Worm (Caenorhabditis elegans) whole organism, late embryonic: ENCODE measurements around the gene irld-47.

ENCODE experiments used
- C08G9.2 ChIP-seq: sonication (generic microtip); optimal IDR thresholded peaks from 2 replicates; lab custom pipeline; 2016; ENCODE audit warnings: mild to moderate bottlenecking, missing genetic modification characterization, moderate library complexity, missing compliant biosample characterization
- C38D4.7 ChIP-seq: fragments of 200-800 bp; sonication (Bioruptor generic); optimal IDR thresholded peaks from 2 replicates; lab custom pipeline; 2018; ENCODE audit warnings: mild to moderate bottlenecking, missing genetic modification characterization, moderate library complexity, missing compliant biosample characterization
- T23F11.4 ChIP-seq: fragments of 200-800 bp; sonication (Bioruptor generic); optimal IDR thresholded peaks from 2 replicates; lab custom pipeline; 2018; ENCODE audit warnings: mild to moderate bottlenecking, missing genetic modification characterization, missing compliant biosample characterization
- Y22D7AL.16 ChIP-seq: sonication (generic microtip); optimal IDR thresholded peaks from 2 replicates; lab custom pipeline; 2016; ENCODE audit warnings: missing genetic modification characterization, missing compliant biosample characterization
- ahr-1 ChIP-seq: sonication (generic microtip); optimal IDR thresholded peaks from 2 replicates; lab custom pipeline; 2016; ENCODE audit warnings: missing genetic modification characterization, missing compliant biosample characterization
- ceh-14 ChIP-seq: sonication (generic microtip); optimal IDR thresholded peaks from 2 replicates; lab custom pipeline; 2016; ENCODE audit warnings: missing genotype, missing genetic modification characterization, missing compliant biosample characterization
- ceh-18 ChIP-seq: sonication (generic microtip); optimal IDR thresholded peaks from 2 replicates; lab custom pipeline; 2016; ENCODE audit warnings: missing genetic modification characterization, missing compliant biosample characterization
- ceh-19 ChIP-seq: fragments of 200-800 bp; sonication (Bioruptor generic); optimal IDR thresholded peaks from 2 replicates; lab custom pipeline; 2018; ENCODE audit warnings: mild to moderate bottlenecking, missing genetic modification characterization, missing compliant biosample characterization
- ceh-22 ChIP-seq: sonication (generic microtip); optimal IDR thresholded peaks from 2 replicates; lab custom pipeline; 2017; ENCODE audit warnings: missing biosample characterization, missing genetic modification characterization
- ceh-31 ChIP-seq: sonication (generic microtip); optimal IDR thresholded peaks from 2 replicates; lab custom pipeline; 2016; ENCODE audit warnings: missing genetic modification characterization, missing compliant biosample characterization
- ceh-34 ChIP-seq: sonication (generic microtip); optimal IDR thresholded peaks from 2 replicates; lab custom pipeline; 2016; ENCODE audit warnings: mild to moderate bottlenecking, missing genetic modification characterization, missing compliant biosample characterization
- ceh-45 ChIP-seq: fragments of 200-800 bp; sonication (Bioruptor generic); IDR thresholded peaks from 2 replicates; pipeline ENCODE4 v1.3.6; 2022; ENCODE audit warnings: missing genetic modification reagents, missing genetic modification characterization, missing compliant biosample characterization
- dve-1 ChIP-seq: sonication (generic microtip); optimal IDR thresholded peaks from 2 replicates; lab custom pipeline; 2017; ENCODE audit warnings: antibody characterized with exemption, mild to moderate bottlenecking, missing genetic modification characterization, missing compliant biosample characterization
- elt-2 ChIP-seq: sonication (generic microtip); optimal IDR thresholded peaks from 2 replicates; lab custom pipeline; 2016; ENCODE audit warnings: missing genetic modification reagents, missing genetic modification characterization, missing compliant biosample characterization
- fkh-10 ChIP-seq: fragments of 150-350 bp; optimal IDR thresholded peaks from 2 replicates; lab custom pipeline; 2014; ENCODE audit warnings: missing biosample characterization, missing genetic modification reagents, missing genetic modification characterization
- hlh-6 ChIP-seq: sonication (generic microtip); optimal IDR thresholded peaks from 2 replicates; lab custom pipeline; 2016; ENCODE audit warnings: missing genotype, missing genetic modification characterization, missing compliant biosample characterization
- lim-6 ChIP-seq: sonication (generic microtip); optimal IDR thresholded peaks from 2 replicates; lab custom pipeline; 2016; ENCODE audit warnings: missing genetic modification characterization, missing compliant biosample characterization
- lin-11 ChIP-seq: fragments of 200-800 bp; sonication (Bioruptor generic); optimal IDR thresholded peaks from 2 replicates; lab custom pipeline; 2018; ENCODE audit warnings: mild to moderate bottlenecking, missing genetic modification characterization, missing compliant biosample characterization
- madf-2 ChIP-seq: sonication (generic microtip); optimal IDR thresholded peaks from 2 replicates; lab custom pipeline; 2017; ENCODE audit warnings: missing genetic modification characterization, missing compliant biosample characterization
- mec-3 ChIP-seq: sonication (generic microtip); optimal IDR thresholded peaks from 2 replicates; lab custom pipeline; 2016; ENCODE audit warnings: borderline replicate concordance, missing genetic modification characterization, missing compliant biosample characterization
- nfya-1 ChIP-seq: sonication (generic microtip); optimal IDR thresholded peaks from 2 replicates; lab custom pipeline; 2017; ENCODE audit warnings: missing genetic modification characterization, mild to moderate bottlenecking, missing compliant biosample characterization, antibody characterized with exemption, moderate library complexity
- pqm-1 ChIP-seq: sonication (generic microtip); optimal IDR thresholded peaks from 2 replicates; lab custom pipeline; 2016; ENCODE audit warnings: missing genetic modification characterization, missing compliant biosample characterization
- ref-2 ChIP-seq: sonication (generic microtip); optimal IDR thresholded peaks from 2 replicates; lab custom pipeline; 2016; ENCODE audit warnings: missing genetic modification characterization, missing compliant biosample characterization
- rnt-1 ChIP-seq: sonication (generic microtip); optimal IDR thresholded peaks from 2 replicates; lab custom pipeline; 2016; ENCODE audit warnings: missing genetic modification characterization, missing compliant biosample characterization
- sox-2 ChIP-seq: fragments of 200-800 bp; sonication (Bioruptor generic); IDR thresholded peaks from 2 replicates; pipeline ENCODE4 v1.3.6; 2022; ENCODE audit warnings: missing genetic modification reagents, missing genetic modification characterization, missing compliant biosample characterization
- unc-42 ChIP-seq: sonication (generic microtip); optimal IDR thresholded peaks from 2 replicates; lab custom pipeline; 2016; ENCODE audit warnings: missing genotype, missing genetic modification characterization, missing compliant biosample characterization
- unc-55 ChIP-seq: sonication (generic microtip); optimal IDR thresholded peaks from 2 replicates; lab custom pipeline; 2017; ENCODE audit warnings: missing biosample characterization, missing genetic modification reagents, missing genetic modification characterization
- ztf-16 ChIP-seq: sonication (generic microtip); optimal IDR thresholded peaks from 2 replicates; lab custom pipeline; 2017; ENCODE audit warnings: missing genetic modification characterization, missing compliant biosample characterization

The irld-47 gene

ce11 chrII:7829616-7830015 is 7.3 kb upstream of the irld-47 start:
- TF ChIP-seq hlh-6 (tag; lab: Kevin White, UChicago) (no peak), lim-6 (no peak), rnt-1 (tag; lab: Kevin White, UChicago) (no peak), pqm-1 (no peak), nfya-1 (tag; lab: Kevin White, UChicago) (no peak), mec-3 (tag; lab: Kevin White, UChicago) (no peak)

DNA sequence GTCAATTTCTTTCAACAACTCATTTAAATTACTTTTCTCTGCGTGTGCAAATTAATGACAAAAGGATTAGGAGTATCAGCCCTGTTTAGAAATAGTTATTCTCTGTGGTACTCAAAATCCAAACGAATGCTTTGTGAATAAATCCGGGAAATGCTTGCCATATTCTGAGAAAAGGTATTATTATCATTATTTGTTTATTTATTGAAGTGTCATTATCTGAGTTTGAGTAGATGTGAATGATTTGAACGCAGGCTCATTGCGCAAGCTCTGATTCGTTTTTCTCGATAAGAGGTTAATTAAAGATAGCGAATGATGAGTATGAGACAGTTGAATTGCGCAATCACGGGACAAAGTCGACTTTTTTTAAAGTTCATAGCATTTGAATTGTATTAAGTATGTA is 5.5 kb upstream of the irld-47 start:
- TF ChIP-seq ztf-16 (tag; lab: Kevin White, UChicago) (no peak), ceh-18 (tag; lab: Kevin White, UChicago) (no peak), elt-2 (tag; lab: Kevin White, UChicago) (peak; percentile 93), T23F11.4 (no peak), ceh-34 (tag; lab: Kevin White, UChicago) (no peak)
- TF ChIP-seq, all 69 proteins: peak for 1

ce11 chrII:7825107-7825506 is 2.8 kb upstream of the irld-47 start, which contains the start of gene srw-62:
Gene srw-62, plus strand, starts transcription at chrII:7825407.
- TF ChIP-seq ceh-45: no peak
- no peak for TF ChIP-seq dve-1
- no peak for TF ChIP-seq mec-3 (tag; lab: Kevin White, UChicago)

- TF ChIP-seq elt-2 (tag; lab: Kevin White, UChicago): peak; percentile 91
- TF ChIP-seq ceh-19 (GFP tag; lab: Kevin White, UChicago): no peak
Measured at ce11 chrII:7819359-7819758, 3.0 kb downstream of the irld-47 start.

ce11 chrII:7817580-7817979 is 4.8 kb downstream of the irld-47 start:
- TF ChIP-seq elt-2 (tag; lab: Kevin White, UChicago) (peak; percentile 19), Y22D7AL.16 (no peak), mec-3 (tag; lab: Kevin White, UChicago) (no peak), sox-2 (GFP tag; lab: Robert Waterston, UW) (no peak), unc-42 (peak; percentile 68), ceh-18 (tag; lab: Kevin White, UChicago) (no peak)

DNA sequence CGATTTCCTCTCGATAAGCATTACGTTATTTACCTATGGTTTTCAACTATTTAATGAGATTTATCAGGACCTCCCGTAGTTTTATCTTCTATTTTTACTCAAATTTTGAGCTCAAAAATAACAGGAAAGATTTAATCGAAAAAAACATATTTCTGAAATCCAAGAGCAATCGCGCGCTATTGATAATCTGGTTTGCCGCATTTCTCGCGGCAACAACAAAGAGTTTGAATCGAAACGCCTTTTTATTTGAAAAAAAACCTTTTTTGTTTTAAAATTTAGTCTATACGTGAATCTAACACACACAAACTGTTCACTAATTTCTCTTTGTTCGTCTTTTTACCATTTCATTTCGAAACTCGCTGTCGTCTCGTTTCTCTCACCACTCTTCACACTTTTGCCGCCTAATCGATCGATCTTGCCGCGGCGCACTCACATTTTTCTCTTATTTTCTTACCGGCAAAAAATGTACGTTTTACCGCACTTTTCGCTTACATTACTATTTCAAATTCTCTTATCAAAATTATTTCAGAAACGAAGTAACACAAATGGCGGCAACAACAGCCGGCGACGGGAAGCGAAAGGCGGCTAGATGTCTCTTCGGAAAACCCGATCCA is 6.1 kb downstream of the irld-47 start, which contains the start of gene cki-2:
TSS of gene cki-2 (plus strand) at position 337 of the 614 bp plus-strand sequence.
- TF ChIP-seq lin-11: no peak
- no peak for TF ChIP-seq ref-2 (tag; lab: Kevin White, UChicago)
- TF ChIP-seq ceh-34 (tag; lab: Kevin White, UChicago): no peak
- peak; percentile 38 for TF ChIP-seq unc-42
- TF ChIP-seq lim-6: no peak

- TF ChIP-seq madf-2 (tag; lab: Kevin White, UChicago) (no peak), unc-55 (GFP tag; lab: Kevin White, UChicago) (peak; percentile 15), C38D4.7 (GFP tag; lab: Kevin White, UChicago) (no peak), C08G9.2 (no peak), ahr-1 (tag; lab: Kevin White, UChicago) (no peak), ceh-31 (tag; lab: Kevin White, UChicago) (peak; percentile 23)
Measured at ce11 chrII:7815406-7815805, 6.9 kb downstream of the irld-47 start.

DNA sequence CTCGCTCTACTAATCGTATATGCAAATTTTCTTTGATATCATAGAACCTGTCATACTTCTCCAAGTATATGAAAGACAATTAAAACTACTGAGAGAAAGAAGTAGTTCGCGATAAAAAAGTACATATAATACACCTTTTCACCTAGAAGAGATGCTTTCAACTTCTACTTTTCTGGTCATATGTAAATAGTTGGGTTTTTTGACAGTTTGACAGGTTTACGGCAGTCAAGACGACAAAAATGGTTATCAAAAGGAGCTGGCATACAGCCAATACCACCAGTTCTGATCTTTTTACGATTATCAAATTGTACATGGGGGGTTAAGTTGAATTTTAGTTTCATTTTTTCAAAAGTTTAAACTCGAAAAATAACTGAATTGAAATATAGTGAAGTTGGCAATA is 7.4 kb downstream of the irld-47 start:
- TF ChIP-seq ceh-14 (tag; lab: Kevin White, UChicago) (no peak), C08G9.2 (no peak), madf-2 (tag; lab: Kevin White, UChicago) (no peak), nfya-1 (tag; lab: Kevin White, UChicago) (no peak), ceh-22 (tag; lab: Kevin White, UChicago) (no peak), ztf-16 (tag; lab: Kevin White, UChicago) (no peak), fkh-10 (GFP tag; lab: Kevin White, UChicago) (no peak), unc-42 (no peak)
